Fruit fly (Drosophila melanogaster) whole organism, adult: ENCODE measurements around the gene CG8774.

ENCODE experiments used
- CG12768 ChIP-seq: fragments of 200-800 bp; sonication (Bioruptor generic); optimal IDR thresholded peaks from 2 replicates; lab custom pipeline; 2017; ENCODE audit warnings: missing biosample characterization, missing genetic modification characterization, mild to moderate bottlenecking, moderate library complexity, missing genetic modification reagents
- CG33017 ChIP-seq: fragments of 200-800 bp; sonication (Bioruptor generic); optimal IDR thresholded peaks from 2 replicates; lab custom pipeline; 2018; ENCODE audit warnings: missing biosample characterization, mild to moderate bottlenecking, missing genetic modification characterization, moderate library complexity
- CG7045 ChIP-seq: fragments of 200-800 bp; sonication (Bioruptor generic); optimal IDR thresholded peaks from 2 replicates; lab custom pipeline; 2017; ENCODE audit warnings: missing biosample characterization, mild to moderate bottlenecking, missing genetic modification characterization
- CG7101 ChIP-seq: fragments of 200-800 bp; sonication (Bioruptor generic); optimal IDR thresholded peaks from 2 replicates; lab custom pipeline; 2018; ENCODE audit warnings: missing biosample characterization, mild to moderate bottlenecking, missing genetic modification characterization, moderate library complexity
- Clk ChIP-seq: fragments of 200-800 bp; sonication (Bioruptor generic); optimal IDR thresholded peaks from 2 replicates; lab custom pipeline; 2017; ENCODE audit warnings: missing biosample characterization, missing genetic modification characterization
- Crg-1 ChIP-seq: fragments of 200-800 bp; sonication (Bioruptor generic); optimal IDR thresholded peaks from 2 replicates; lab custom pipeline; 2016; ENCODE audit warnings: missing biosample characterization, missing genetic modification characterization
- Hr96 ChIP-seq: fragments of 200-800 bp; sonication (Bioruptor generic); optimal IDR thresholded peaks from 2 replicates; lab custom pipeline; 2016; ENCODE audit warnings: missing biosample characterization, missing genetic modification characterization
- Mnt ChIP-seq: fragments of 200-800 bp; sonication (Bioruptor generic); optimal IDR thresholded peaks from 2 replicates; lab custom pipeline; 2016; ENCODE audit warnings: missing biosample characterization, mild to moderate bottlenecking, missing genetic modification characterization
- kay ChIP-seq: fragments of 200-800 bp; sonication (Bioruptor generic); peaks from one replicate; lab custom pipeline; 2016; ENCODE audit warnings: missing biosample characterization, missing genetic modification characterization, borderline replicate concordance
- ovo ChIP-seq: fragments of 200-800 bp; sonication (Bioruptor generic); optimal IDR thresholded peaks from 2 replicates; lab custom pipeline; 2016; ENCODE audit warnings: missing biosample characterization, missing genetic modification characterization
- tj ChIP-seq: fragments of 200-800 bp; sonication (Bioruptor generic); optimal IDR thresholded peaks from 3 replicates; lab custom pipeline; 2017; ENCODE audit warnings: missing biosample characterization, mild to moderate bottlenecking, missing genetic modification characterization, moderate library complexity
- toe ChIP-seq: fragments of 200-800 bp; sonication (Bioruptor generic); optimal IDR thresholded peaks from 2 replicates; lab custom pipeline; 2016; ENCODE audit warnings: missing biosample characterization, missing genetic modification characterization

dm6 chr3R:13306595-13306994, 8.0 kb downstream of the CG8774 start:
- TF ChIP-seq CG7101 (tag; lab: Kevin White, UChicago) (no peak), CG12768 (no peak), Hr96 (GFP tag; lab: Kevin White, UChicago) (no peak), Mnt (GFP tag; lab: Kevin White, UChicago) (no peak), toe (GFP tag; lab: Kevin White, UChicago) (no peak), ovo (GFP tag; lab: Kevin White, UChicago) (no peak), kay (GFP tag; lab: Kevin White, UChicago) (no peak), tj (GFP tag; lab: Kevin White, UChicago) (no peak), CG33017 (tag; lab: Kevin White, UChicago) (no peak), Crg-1 (GFP tag; lab: Kevin White, UChicago) (no peak), CG7045 (GFP tag; lab: Kevin White, UChicago) (no peak), Clk (GFP tag; lab: Kevin White, UChicago) (no peak)
